Worm (Caenorhabditis elegans) whole organism, L1 larva: Measurements from ENCODE around the gene chil-26.

ENCODE experiments used
- ama-1 ChIP-seq: fragments of 150-350 bp; optimal IDR thresholded peaks from 2 replicates; lab custom pipeline; 2014
- efl-3 ChIP-seq: fragments of 200-800 bp; sonication (Bioruptor generic); optimal IDR thresholded peaks from 2 replicates; lab custom pipeline; 2018; ENCODE audit warnings: mild to moderate bottlenecking, missing genetic modification characterization, missing compliant biosample characterization
- hpl-2 ChIP-seq: fragments of 150-350 bp; optimal IDR thresholded peaks from 2 replicates; lab custom pipeline; 2014; ENCODE audit warnings: missing biosample characterization, missing genetic modification reagents, missing genetic modification characterization
- tbx-2 ChIP-seq: sonication (generic microtip); optimal IDR thresholded peaks from 2 replicates; lab custom pipeline; 2016; ENCODE audit warnings: missing genetic modification characterization, missing compliant biosample characterization

DNA sequence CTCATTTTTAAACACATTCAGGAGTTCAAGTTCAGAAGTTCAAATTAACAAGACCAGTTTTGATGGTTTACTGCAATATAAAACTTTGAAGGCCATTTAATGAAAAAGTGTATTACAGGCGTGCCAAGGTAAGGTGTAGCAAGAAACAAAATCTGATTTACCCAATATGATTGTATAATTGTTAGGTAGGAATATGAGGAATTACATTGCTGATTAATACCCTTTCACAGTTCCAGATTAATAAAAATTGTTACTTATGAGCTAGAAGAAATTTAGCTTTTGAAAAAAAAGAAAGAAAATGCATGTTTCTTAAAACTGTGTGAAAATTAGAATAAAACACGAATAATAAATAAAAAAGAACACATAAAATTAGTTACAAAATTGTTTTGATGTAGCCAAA lies 41.2 kb upstream of the chil-26 start, which contains the start of gene kin-15:
- TF ChIP-seq hpl-2 (GFP tag; lab: Kevin White, UChicago) (no peak), ama-1 (lab: Kevin White, UChicago) (no peak), tbx-2 (tag; lab: Kevin White, UChicago) (no peak), efl-3 (no peak)
